Worm (Caenorhabditis elegans) whole organism, young adult: ENCODE measurements around the gene T28C6.7.

Source experiments
- C06A6.2 ChIP-seq: fragments of 200-800 bp; sonication (Bioruptor generic); conservative IDR thresholded peaks from 2 replicates; pipeline ENCODE4 v1.3.6; 2022; ENCODE audit warnings: missing genetic modification characterization, missing compliant biosample characterization
- F57A8.1 ChIP-seq: fragments of 200-800 bp; sonication (Bioruptor generic); optimal IDR thresholded peaks from 2 replicates; lab custom pipeline; 2018; ENCODE audit warnings: mild to moderate bottlenecking, missing genetic modification characterization, moderate library complexity, missing compliant biosample characterization
- F57C9.4 ChIP-seq: sonication (generic microtip); optimal IDR thresholded peaks from 2 replicates; lab custom pipeline; 2017; ENCODE audit warnings: mild to moderate bottlenecking, missing genetic modification characterization, missing compliant biosample characterization
- K12H6.12 ChIP-seq: fragments of 200-800 bp; sonication (Bioruptor generic); optimal IDR thresholded peaks from 2 replicates; lab custom pipeline; 2018; ENCODE audit warnings: mild to moderate bottlenecking, missing genetic modification characterization, missing compliant biosample characterization
- T26A5.8 ChIP-seq: sonication (generic microtip); optimal IDR thresholded peaks from 2 replicates; lab custom pipeline; 2016; ENCODE audit warnings: missing genetic modification characterization, missing compliant biosample characterization
- Y53G8AR.9 ChIP-seq: fragments of 200-800 bp; sonication (Bioruptor generic); conservative IDR thresholded peaks from 2 replicates; pipeline ENCODE4 v1.3.6; 2022; ENCODE audit warnings: missing genetic modification reagents, missing genetic modification characterization, missing compliant biosample characterization
- Y79H2A.3 ChIP-seq: fragments of 200-800 bp; sonication (Bioruptor generic); conservative IDR thresholded peaks from 2 replicates; pipeline ENCODE4 v1.3.6; 2022; ENCODE audit warnings: missing genetic modification reagents, missing genetic modification characterization, missing compliant biosample characterization
- akir-1 ChIP-seq: fragments of 200-800 bp; sonication (Bioruptor generic); optimal IDR thresholded peaks from 2 replicates; lab custom pipeline; 2018; ENCODE audit warnings: mild to moderate bottlenecking, missing genetic modification characterization, moderate library complexity, missing compliant biosample characterization
- attf-5 ChIP-seq: fragments of 200-800 bp; sonication (Bioruptor generic); optimal IDR thresholded peaks from 2 replicates; lab custom pipeline; 2018; ENCODE audit warnings: mild to moderate bottlenecking, missing genetic modification characterization, missing compliant biosample characterization
- cebp-1 ChIP-seq, 2 experiments: fragments of 200-800 bp in 1 of 2; sonication (Bioruptor generic) in 1 of 2; sonication (generic microtip) in 1 of 2; IDR thresholded peaks in 1 of 2; optimal IDR thresholded peaks in 1 of 2; 2 replicates each; pipeline versions ENCODE4 v1.3.6 to Lab custom; 2017 to 2022; ENCODE audit warnings: missing compliant biosample characterization in 2 of 2, missing genetic modification characterization in 2 of 2, mild to moderate bottlenecking in 1 of 2, missing genetic modification reagents in 1 of 2, moderate library complexity in 1 of 2
- ceh-27 ChIP-seq: fragments of 200-800 bp; sonication (Bioruptor generic); optimal IDR thresholded peaks from 2 replicates; lab custom pipeline; 2018; ENCODE audit warnings: mild to moderate bottlenecking, missing genetic modification characterization, moderate library complexity, missing compliant biosample characterization
- ceh-79 ChIP-seq: sonication (generic microtip); optimal IDR thresholded peaks from 2 replicates; lab custom pipeline; 2017; ENCODE audit warnings: mild to moderate bottlenecking, missing genetic modification characterization, missing compliant biosample characterization
- die-1 ChIP-seq: sonication (generic microtip); optimal IDR thresholded peaks from 2 replicates; lab custom pipeline; 2016; ENCODE audit warnings: missing genotype, mild to moderate bottlenecking, missing genetic modification characterization, missing compliant biosample characterization
- dpl-1 ChIP-seq: fragments of 150-350 bp; optimal IDR thresholded peaks from 2 replicates; lab custom pipeline; 2014; ENCODE audit warnings: missing biosample characterization, missing genetic modification reagents, missing genetic modification characterization
- egrh-3 ChIP-seq: fragments of 200-800 bp; sonication (Bioruptor generic); IDR thresholded peaks from 2 replicates; pipeline ENCODE4 v1.3.6; 2022; ENCODE audit warnings: missing genetic modification reagents, missing genetic modification characterization, missing compliant biosample characterization
- ekl-4 ChIP-seq: fragments of 200-800 bp; sonication (Bioruptor generic); IDR thresholded peaks from 2 replicates; pipeline ENCODE4 v1.3.6; 2022; ENCODE audit warnings: missing genetic modification reagents, missing genetic modification characterization, missing compliant biosample characterization
- ets-4 ChIP-seq: fragments of 200-800 bp; sonication (Bioruptor generic); optimal IDR thresholded peaks from 2 replicates; lab custom pipeline; 2018; ENCODE audit warnings: mild to moderate bottlenecking, missing genetic modification characterization, missing compliant biosample characterization
- fkh-3 ChIP-seq: sonication (generic microtip); optimal IDR thresholded peaks from 2 replicates; lab custom pipeline; 2016; ENCODE audit warnings: mild to moderate bottlenecking, missing genetic modification characterization, missing compliant biosample characterization
- him-1 ChIP-seq: sonication (generic microtip); optimal IDR thresholded peaks from 2 replicates; lab custom pipeline; 2016; ENCODE audit warnings: missing genotype, missing genetic modification reagents, missing genetic modification characterization, missing compliant biosample characterization
- hlh-26 ChIP-seq: fragments of 200-800 bp; sonication (Bioruptor generic); conservative IDR thresholded peaks from 2 replicates; pipeline ENCODE4 v1.3.6; 2022; ENCODE audit warnings: missing genetic modification reagents, missing genetic modification characterization, missing compliant biosample characterization
- lsy-27 ChIP-seq: sonication (generic microtip); optimal IDR thresholded peaks from 2 replicates; lab custom pipeline; 2017; ENCODE audit warnings: missing genetic modification characterization, mild to moderate bottlenecking, missing compliant biosample characterization, antibody characterized with exemption, missing genotype, borderline replicate concordance; ENCODE audit not compliant: insufficient read depth
- madf-10 ChIP-seq: sonication (generic microtip); optimal IDR thresholded peaks from 2 replicates; lab custom pipeline; 2016; ENCODE audit warnings: mild to moderate bottlenecking, missing genetic modification characterization, missing compliant biosample characterization
- madf-6 ChIP-seq: fragments of 200-800 bp; sonication (Bioruptor generic); IDR thresholded peaks from 2 replicates; pipeline ENCODE4 v1.3.6; 2022; ENCODE audit warnings: missing genetic modification reagents, missing genetic modification characterization, missing compliant biosample characterization
- madf-8 ChIP-seq: fragments of 200-800 bp; sonication (Bioruptor generic); conservative IDR thresholded peaks from 2 replicates; pipeline ENCODE4 v1.3.6; 2022; ENCODE audit warnings: missing genetic modification reagents, missing genetic modification characterization, missing compliant biosample characterization
- mcd-1 ChIP-seq: fragments of 200-800 bp; sonication (Bioruptor generic); IDR thresholded peaks from 2 replicates; pipeline ENCODE4 v1.3.6; 2022; ENCODE audit warnings: missing genetic modification reagents, missing genetic modification characterization, missing compliant biosample characterization
- nhr-80 ChIP-seq: sonication (generic microtip); optimal IDR thresholded peaks from 2 replicates; lab custom pipeline; 2016; ENCODE audit warnings: missing genetic modification characterization, missing compliant biosample characterization
- pha-4 ChIP-seq: fragments of 150-350 bp; sonication (generic microtip); optimal IDR thresholded peaks from 2 replicates; lab custom pipeline; 2014; ENCODE audit warnings: missing biosample characterization, missing genetic modification reagents, missing genetic modification characterization
- rcor-1 ChIP-seq: fragments of 200-800 bp; sonication (Bioruptor generic); IDR thresholded peaks from 2 replicates; pipeline ENCODE4 v1.3.6; 2022; ENCODE audit warnings: missing genetic modification reagents, missing genetic modification characterization, missing compliant biosample characterization
- rec-8 ChIP-seq, 2 experiments: sonication (generic microtip); optimal IDR thresholded peaks; 2 replicates each; lab custom pipeline; 2016; ENCODE audit warnings: mild to moderate bottlenecking in 2 of 2, missing genetic modification characterization in 2 of 2, missing genetic modification reagents in 2 of 2, missing genotype in 2 of 2, missing biosample characterization in 1 of 2, missing compliant biosample characterization in 1 of 2, moderate library complexity in 1 of 2
- sea-2 ChIP-seq: fragments of 200-800 bp; sonication (Bioruptor generic); IDR thresholded peaks from 2 replicates; pipeline ENCODE4 v1.3.6; 2022; ENCODE audit warnings: missing genetic modification characterization, missing compliant biosample characterization
- snpc-3.4 ChIP-seq: sonication (generic microtip); optimal IDR thresholded peaks from 2 replicates; lab custom pipeline; 2017; ENCODE audit warnings: missing genetic modification characterization, mild to moderate bottlenecking, missing compliant biosample characterization, antibody characterized with exemption, moderate library complexity, missing genotype, missing genetic modification reagents
- sptf-2 ChIP-seq: fragments of 200-800 bp; sonication (Bioruptor generic); optimal IDR thresholded peaks from 2 replicates; lab custom pipeline; 2018; ENCODE audit warnings: mild to moderate bottlenecking, missing genetic modification characterization, missing compliant biosample characterization
- tbp1 ChIP-seq: fragments of 200-800 bp; sonication (Bioruptor generic); optimal IDR thresholded peaks from 2 replicates; lab custom pipeline; 2018; ENCODE audit warnings: mild to moderate bottlenecking, missing genetic modification characterization, missing compliant biosample characterization
- zim-3 ChIP-seq: sonication (generic microtip); optimal IDR thresholded peaks from 2 replicates; lab custom pipeline; 2017; ENCODE audit warnings: mild to moderate bottlenecking, missing genetic modification characterization, moderate library complexity, missing compliant biosample characterization
- ztf-28 ChIP-seq: fragments of 200-800 bp; sonication (Bioruptor generic); IDR thresholded peaks from 2 replicates; pipeline ENCODE4 v1.3.6; 2022; ENCODE audit warnings: missing genetic modification reagents, missing genetic modification characterization, missing compliant biosample characterization

Gene T28C6.7

DNA sequence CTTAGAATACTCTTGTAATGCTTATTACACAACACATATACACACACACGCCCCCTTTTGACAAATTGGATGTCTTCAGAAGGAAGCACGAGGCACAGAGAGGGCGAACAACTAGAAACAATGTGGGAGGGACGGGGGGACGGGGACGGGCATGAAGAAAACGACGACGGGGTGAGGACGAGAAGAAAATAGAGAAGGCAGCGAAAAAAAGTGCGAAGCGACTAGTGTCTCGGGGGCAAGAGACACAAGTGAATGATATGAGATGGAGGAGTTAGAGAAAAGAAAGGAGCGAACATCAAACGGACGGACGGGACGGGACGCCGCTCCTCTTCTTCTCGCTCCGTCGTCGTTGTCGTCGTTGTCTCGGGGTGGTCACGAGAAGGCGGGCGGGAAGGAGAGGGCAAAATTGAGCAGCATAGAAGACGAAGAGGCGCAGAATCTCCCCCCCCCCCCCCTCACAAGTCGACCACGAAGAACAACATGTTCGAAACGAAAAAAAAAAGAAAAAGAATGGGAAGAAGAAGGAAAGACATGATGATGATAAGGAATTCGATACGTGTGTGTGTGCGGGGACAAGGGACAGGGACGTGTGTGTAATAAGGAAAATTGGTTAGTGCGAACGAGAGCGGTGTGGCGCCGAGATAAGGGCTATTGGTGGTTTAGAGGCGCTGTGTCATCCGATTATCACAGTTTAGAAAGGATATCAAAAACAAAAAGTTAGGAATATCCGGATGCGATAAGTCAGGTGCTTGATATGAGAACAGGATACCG is 32.5 kb upstream of the T28C6.7 start (continued):
- TF ChIP-seq C06A6.2 (GFP tag; lab: Robert Waterston, UW) (peak; percentile 73), ztf-28 (GFP tag; lab: Robert Waterston, UW) (no peak), dpl-1 (GFP tag; lab: Kevin White, UChicago) (no peak)

DNA sequence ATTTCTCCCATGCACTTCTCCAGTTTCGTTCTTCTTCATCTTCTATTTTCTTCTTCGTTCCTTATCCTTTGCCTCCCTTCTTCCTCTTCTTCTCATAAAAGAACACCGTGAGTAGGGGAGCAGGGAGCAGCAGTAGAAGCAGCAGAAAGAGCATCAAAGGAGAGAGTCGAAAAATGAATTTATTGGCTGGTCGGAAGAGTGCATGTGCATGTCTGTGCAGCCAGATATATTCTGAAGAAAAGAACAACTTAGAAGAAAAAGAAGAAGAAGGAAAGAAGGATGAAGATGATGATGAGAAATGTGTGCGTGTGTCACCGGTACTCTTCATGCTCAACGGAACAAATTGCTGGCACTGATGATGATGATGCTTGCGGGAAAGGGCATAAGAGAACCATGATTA is 31.4 kb upstream of the T28C6.7 start:
- TF ChIP-seq Y79H2A.3 (GFP tag; lab: Robert Waterston, UW), result no peak
- no peak for TF ChIP-seq pha-4
- no peak for TF ChIP-seq ceh-27
- peak; percentile 16 for TF ChIP-seq K12H6.12 (tag; lab: Kevin White, UChicago)
- TF ChIP-seq akir-1 (GFP tag; lab: Kevin White, UChicago), result no peak
- TF ChIP-seq rcor-1, result no peak
- no peak for TF ChIP-seq madf-6 (GFP tag; lab: Robert Waterston, UW)

DNA sequence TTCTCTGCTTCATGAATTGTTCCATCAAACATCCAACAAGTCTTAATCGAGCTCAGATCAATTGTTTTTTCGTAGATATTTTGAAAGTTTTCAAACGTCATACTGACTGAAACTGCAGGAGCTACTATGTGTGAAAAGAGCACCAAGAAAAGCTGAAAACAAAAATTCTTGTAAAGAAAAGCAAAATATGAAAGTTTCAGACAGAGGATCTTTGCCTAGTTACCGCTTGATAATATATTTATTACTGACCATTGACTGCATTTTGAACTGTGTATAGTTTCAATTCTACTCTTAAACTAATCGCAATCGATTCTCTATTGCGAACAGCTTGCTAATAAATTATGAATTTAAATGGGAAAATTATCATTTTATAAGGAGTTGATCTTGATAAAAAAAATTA is 29.3 kb upstream of the T28C6.7 start, which contains the start of gene clec-182:
Gene clec-182, minus strand, starts transcription at position 101 of the 400 bp plus-strand sequence.
- TF ChIP-seq ets-4 (GFP tag; lab: Kevin White, UChicago) (no peak), dpl-1 (GFP tag; lab: Kevin White, UChicago) (no peak), egrh-3 (GFP tag; lab: Robert Waterston, UW) (no peak), him-1 (no peak), attf-5 (GFP tag; lab: Kevin White, UChicago) (no peak), hlh-26 (GFP tag; lab: Robert Waterston, UW) (no peak), sptf-2 (GFP tag; lab: Kevin White, UChicago) (no peak), madf-10 (tag; lab: Kevin White, UChicago) (no peak), Y53G8AR.9 (GFP tag; lab: Robert Waterston, UW) (no peak), mcd-1 (no peak), F57A8.1 (GFP tag; lab: Kevin White, UChicago) (no peak), fkh-3 (tag; lab: Kevin White, UChicago) (no peak), tbp1 (no peak), sea-2 (GFP tag; lab: Robert Waterston, UW) (no peak), T26A5.8 (no peak), ceh-79 (tag; lab: Kevin White, UChicago) (no peak)

DNA sequence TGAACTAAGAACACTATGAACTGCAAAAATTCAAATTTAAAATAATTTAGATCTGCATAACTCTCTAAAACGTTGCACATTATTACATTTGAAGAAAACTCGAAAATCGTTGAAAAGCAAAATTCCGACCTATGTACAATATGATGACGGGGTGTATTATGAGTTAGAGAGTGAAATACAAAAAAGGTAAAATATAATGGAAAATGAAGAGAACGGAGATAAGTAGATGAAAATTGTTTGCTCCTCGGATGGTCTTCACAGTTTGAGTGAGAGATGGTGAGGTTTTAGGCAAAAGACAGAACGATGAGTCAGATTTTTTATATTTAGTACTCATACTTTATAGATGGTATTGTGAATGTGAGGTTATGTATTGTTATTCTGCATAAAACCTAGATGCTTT is 20.3 kb upstream of the T28C6.7 start:
- TF ChIP-seq fkh-3 (tag; lab: Kevin White, UChicago) (no peak), nhr-80 (tag; lab: Kevin White, UChicago) (peak; percentile 35)

DNA sequence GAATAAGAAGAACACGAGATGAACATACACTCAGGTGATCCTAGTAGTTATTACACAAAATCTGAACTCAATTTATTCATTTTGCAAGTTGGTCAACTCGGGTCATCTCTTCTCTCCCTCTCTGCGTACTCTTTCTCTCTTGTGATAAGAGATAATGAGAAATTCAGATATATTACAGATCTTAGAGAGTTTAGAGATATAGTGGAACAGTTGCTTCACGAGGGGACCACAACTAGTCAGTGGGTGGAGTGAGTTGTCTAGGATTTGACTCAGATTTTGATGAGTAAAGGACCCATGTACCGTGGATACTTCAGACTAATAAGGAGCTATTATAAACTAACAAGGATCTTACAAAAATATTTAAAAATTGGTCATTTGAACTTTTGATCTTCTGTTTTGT is 14.0 kb upstream of the T28C6.7 start, which contains the start of gene exc-5:
Gene exc-5, minus strand, starts transcription at position 57 of the 400 bp plus-strand sequence.
- TF ChIP-seq zim-3 (tag; lab: Kevin White, UChicago) (no peak), sea-2 (GFP tag; lab: Robert Waterston, UW) (no peak), madf-8 (no peak)

DNA sequence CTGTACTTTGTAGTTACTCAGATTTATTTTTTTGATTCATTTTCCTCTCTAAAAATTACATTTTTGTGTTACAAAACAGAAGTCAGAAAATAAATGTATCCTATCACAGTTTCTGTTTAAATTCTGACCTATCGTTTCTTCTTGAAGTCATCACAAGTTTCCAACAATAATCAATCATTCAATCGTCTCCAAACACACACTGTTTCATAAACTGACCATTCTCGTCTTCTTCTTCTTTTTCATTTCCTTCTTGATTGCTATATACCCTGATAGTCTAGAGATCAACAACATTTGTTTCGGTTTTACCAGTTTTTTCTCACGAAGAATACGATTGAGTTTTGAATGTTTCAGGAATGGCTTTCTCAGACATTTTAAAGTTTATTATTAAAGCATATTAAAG is 12.4 kb upstream of the T28C6.7 start:
- TF ChIP-seq cebp-1 (GFP tag; IDR thresholded peaks at IDR 0.05; lab: Robert Waterston, UW) (no peak), cebp-1 (tag; optimal IDR thresholded peaks at IDR 0.05; lab: Kevin White, UChicago) (no peak), lsy-27 (tag; lab: Kevin White, UChicago) (no peak), F57C9.4 (tag; lab: Kevin White, UChicago) (no peak), hlh-26 (GFP tag; lab: Robert Waterston, UW) (no peak), rcor-1 (no peak), rec-8 (tag; optimal IDR thresholded peaks at IDR 0.05; lab: Kevin White, UChicago) (no peak), ekl-4 (GFP tag; lab: Robert Waterston, UW) (no peak), snpc-3.4 (tag; lab: Kevin White, UChicago) (no peak), Y53G8AR.9 (GFP tag; lab: Robert Waterston, UW) (no peak), die-1 (tag; lab: Kevin White, UChicago) (no peak)
- TF ChIP-seq, all 124 proteins: peak for 0
